Worm (Caenorhabditis elegans) whole organism, young adult: ENCODE measurements around the gene Y49E10.27.

Source experiments
- B0035.1 ChIP-seq: sonication (generic microtip); optimal IDR thresholded peaks from 2 replicates; lab custom pipeline; 2016; ENCODE audit warnings: missing genetic modification characterization, mild to moderate bottlenecking, missing compliant biosample characterization, missing genotype, missing genetic modification reagents
- B0336.3 ChIP-seq: fragments of 200-800 bp; sonication (Bioruptor generic); IDR thresholded peaks from 2 replicates; pipeline ENCODE4 v1.3.6; 2022; ENCODE audit warnings: missing genetic modification characterization, missing compliant biosample characterization
- C17E4.6 ChIP-seq: fragments of 200-800 bp; sonication (Bioruptor generic); IDR thresholded peaks from 2 replicates; pipeline ENCODE4 v1.3.6; 2022; ENCODE audit warnings: missing genetic modification reagents, missing genetic modification characterization, missing compliant biosample characterization
- F22D6.2 ChIP-seq: sonication (generic microtip); optimal IDR thresholded peaks from 2 replicates; lab custom pipeline; 2016; ENCODE audit warnings: mild to moderate bottlenecking, missing genetic modification characterization, missing compliant biosample characterization
- F23B12.7 ChIP-seq: sonication (generic microtip); optimal IDR thresholded peaks from 2 replicates; lab custom pipeline; 2017; ENCODE audit warnings: missing genetic modification characterization, mild to moderate bottlenecking, missing compliant biosample characterization, antibody characterized with exemption, moderate library complexity; ENCODE audit not compliant: insufficient read depth
- F39B2.1 ChIP-seq: fragments of 200-800 bp; sonication (Bioruptor generic); IDR thresholded peaks from 2 replicates; pipeline ENCODE4 v1.3.6; 2022; ENCODE audit warnings: missing genetic modification reagents, missing genetic modification characterization, missing compliant biosample characterization
- F49E8.2 ChIP-seq: sonication (generic microtip); optimal IDR thresholded peaks from 3 replicates; lab custom pipeline; 2017; ENCODE audit warnings: missing genetic modification characterization, mild to moderate bottlenecking, missing compliant biosample characterization, antibody characterized with exemption, moderate library complexity; ENCODE audit not compliant: insufficient read depth
- F55B11.4 ChIP-seq: sonication (generic microtip); optimal IDR thresholded peaks from 2 replicates; lab custom pipeline; 2016; ENCODE audit warnings: missing compliant biosample characterization, missing genetic modification characterization, borderline replicate concordance; ENCODE audit not compliant: insufficient read depth
- K11D2.4 ChIP-seq: fragments of 200-800 bp; sonication (Bioruptor generic); IDR thresholded peaks from 2 replicates; pipeline ENCODE4 v1.3.6; 2022; ENCODE audit warnings: missing genetic modification reagents, missing genetic modification characterization, missing compliant biosample characterization
- ZK185.1 ChIP-seq: sonication (generic microtip); optimal IDR thresholded peaks from 2 replicates; lab custom pipeline; 2016; ENCODE audit warnings: mild to moderate bottlenecking, missing genetic modification characterization, missing compliant biosample characterization; ENCODE audit not compliant: poor library complexity, severe bottlenecking
- aptf-2 ChIP-seq: fragments of 200-800 bp; sonication (Bioruptor generic); conservative IDR thresholded peaks from 2 replicates; pipeline ENCODE4 v1.3.6; 2022; ENCODE audit warnings: missing genetic modification reagents, missing genetic modification characterization, missing compliant biosample characterization
- attf-6 ChIP-seq: fragments of 200-800 bp; sonication (Bioruptor generic); IDR thresholded peaks from 2 replicates; pipeline ENCODE4 v1.3.6; 2022; ENCODE audit warnings: missing genetic modification reagents, missing genetic modification characterization, missing compliant biosample characterization
- ceh-58 ChIP-seq: fragments of 200-800 bp; sonication (Bioruptor generic); IDR thresholded peaks from 2 replicates; pipeline ENCODE4 v1.3.6; 2022; ENCODE audit warnings: missing genetic modification characterization, missing compliant biosample characterization
- chd-7 ChIP-seq: sonication (generic microtip); optimal IDR thresholded peaks from 2 replicates; lab custom pipeline; 2016; ENCODE audit warnings: mild to moderate bottlenecking, missing genetic modification characterization, moderate library complexity, missing compliant biosample characterization
- die-1 ChIP-seq: sonication (generic microtip); optimal IDR thresholded peaks from 2 replicates; lab custom pipeline; 2016; ENCODE audit warnings: missing genotype, mild to moderate bottlenecking, missing genetic modification characterization, missing compliant biosample characterization
- dox-1 ChIP-seq: fragments of 200-800 bp; sonication (Bioruptor generic); IDR thresholded peaks from 2 replicates; pipeline ENCODE4 v1.3.6; 2022; ENCODE audit warnings: missing genetic modification reagents, missing genetic modification characterization, missing compliant biosample characterization
- dpl-1 ChIP-seq: fragments of 150-350 bp; optimal IDR thresholded peaks from 2 replicates; lab custom pipeline; 2014; ENCODE audit warnings: missing biosample characterization, missing genetic modification reagents, missing genetic modification characterization
- efl-1 ChIP-seq: fragments of 150-350 bp; optimal IDR thresholded peaks from 2 replicates; lab custom pipeline; 2014; ENCODE audit warnings: missing biosample characterization, missing genetic modification reagents, missing genetic modification characterization
- ekl-4 ChIP-seq: fragments of 200-800 bp; sonication (Bioruptor generic); IDR thresholded peaks from 2 replicates; pipeline ENCODE4 v1.3.6; 2022; ENCODE audit warnings: missing genetic modification reagents, missing genetic modification characterization, missing compliant biosample characterization
- fkh-3 ChIP-seq: sonication (generic microtip); optimal IDR thresholded peaks from 2 replicates; lab custom pipeline; 2016; ENCODE audit warnings: mild to moderate bottlenecking, missing genetic modification characterization, missing compliant biosample characterization
- gei-17 ChIP-seq: fragments of 200-800 bp; sonication (Bioruptor generic); optimal IDR thresholded peaks from 2 replicates; lab custom pipeline; 2018; ENCODE audit warnings: mild to moderate bottlenecking, missing genetic modification characterization, missing compliant biosample characterization
- hmg-20 ChIP-seq: fragments of 200-800 bp; sonication (Bioruptor generic); IDR thresholded peaks from 2 replicates; pipeline ENCODE4 v1.3.6; 2022; ENCODE audit warnings: missing genetic modification reagents, missing genetic modification characterization, missing compliant biosample characterization
- hrde-1 ChIP-seq: sonication (generic microtip); optimal IDR thresholded peaks from 2 replicates; lab custom pipeline; 2016; ENCODE audit warnings: missing genetic modification characterization, mild to moderate bottlenecking, missing compliant biosample characterization, moderate library complexity, missing genotype, missing genetic modification reagents, borderline replicate concordance
- lin-54 ChIP-seq: fragments of 200-800 bp; sonication (Bioruptor generic); optimal IDR thresholded peaks from 2 replicates; lab custom pipeline; 2018; ENCODE audit warnings: mild to moderate bottlenecking, missing genetic modification characterization, missing compliant biosample characterization
- lsl-1 ChIP-seq: fragments of 200-800 bp; sonication (Bioruptor generic); optimal IDR thresholded peaks from 2 replicates; lab custom pipeline; 2018; ENCODE audit warnings: mild to moderate bottlenecking, missing genetic modification characterization, moderate library complexity, missing compliant biosample characterization
- nfya-1 ChIP-seq: sonication (generic microtip); optimal IDR thresholded peaks from 2 replicates; lab custom pipeline; 2017; ENCODE audit warnings: antibody characterized with exemption, missing compliant biosample characterization, missing genetic modification characterization, borderline replicate concordance; ENCODE audit not compliant: insufficient read depth
- nfya-2 ChIP-seq: fragments of 200-800 bp; sonication (Bioruptor generic); IDR thresholded peaks from 2 replicates; pipeline ENCODE4 v1.3.6; 2022; ENCODE audit warnings: missing genetic modification reagents, missing genetic modification characterization, missing compliant biosample characterization
- nhr-27 ChIP-seq: fragments of 200-800 bp; sonication (Bioruptor generic); optimal IDR thresholded peaks from 2 replicates; lab custom pipeline; 2018; ENCODE audit warnings: mild to moderate bottlenecking, missing genetic modification characterization, moderate library complexity, missing compliant biosample characterization
- nhr-80 ChIP-seq: sonication (generic microtip); optimal IDR thresholded peaks from 2 replicates; lab custom pipeline; 2016; ENCODE audit warnings: missing genetic modification characterization, missing compliant biosample characterization
- sdz-38 ChIP-seq: sonication (generic microtip); optimal IDR thresholded peaks from 2 replicates; lab custom pipeline; 2016; ENCODE audit warnings: missing genotype, missing genetic modification characterization, missing compliant biosample characterization
- sea-2 ChIP-seq: fragments of 200-800 bp; sonication (Bioruptor generic); IDR thresholded peaks from 2 replicates; pipeline ENCODE4 v1.3.6; 2022; ENCODE audit warnings: missing genetic modification characterization, missing compliant biosample characterization
- snpc-1.3 ChIP-seq: sonication (generic microtip); optimal IDR thresholded peaks from 2 replicates; lab custom pipeline; 2017; ENCODE audit warnings: missing genetic modification characterization, mild to moderate bottlenecking, missing compliant biosample characterization, antibody characterized with exemption, moderate library complexity, missing genotype, missing genetic modification reagents; ENCODE audit not compliant: insufficient read depth
- snpc-4 ChIP-seq, 5 experiments: fragments of 150-350 bp in 1 of 5; sonication (generic microtip) in 4 of 5; optimal IDR thresholded peaks; 2 replicates each; lab custom pipeline; 2014 to 2018; ENCODE audit warnings: missing genetic modification characterization in 5 of 5, missing biosample characterization in 3 of 5, antibody characterized with exemption in 2 of 5, mild to moderate bottlenecking in 2 of 5, missing compliant biosample characterization in 2 of 5, missing genotype in 2 of 5, moderate library complexity in 2 of 5, missing genetic modification reagents in 1 of 5
- somi-1 ChIP-seq: fragments of 200-800 bp; sonication (Bioruptor generic); optimal IDR thresholded peaks from 2 replicates; lab custom pipeline; 2018; ENCODE audit warnings: mild to moderate bottlenecking, missing genetic modification characterization, missing compliant biosample characterization
- tbp1 ChIP-seq: fragments of 200-800 bp; sonication (Bioruptor generic); optimal IDR thresholded peaks from 2 replicates; lab custom pipeline; 2018; ENCODE audit warnings: mild to moderate bottlenecking, missing genetic modification characterization, missing compliant biosample characterization
- tbx-9 ChIP-seq: sonication (generic microtip); optimal IDR thresholded peaks from 2 replicates; lab custom pipeline; 2016; ENCODE audit warnings: borderline replicate concordance, missing genetic modification characterization, inconsistent platforms, missing compliant biosample characterization
- unc-62 ChIP-seq: fragments of 150-350 bp; optimal IDR thresholded peaks from 2 replicates; lab custom pipeline; 2014; ENCODE audit warnings: missing biosample characterization, missing genetic modification reagents, missing genetic modification characterization
- xnd-1 ChIP-seq: sonication (generic microtip); optimal IDR thresholded peaks from 2 replicates; lab custom pipeline; 2016; ENCODE audit warnings: missing genotype, missing genetic modification reagents, missing genetic modification characterization, missing compliant biosample characterization
- ztf-22 ChIP-seq: fragments of 200-800 bp; sonication (Bioruptor generic); optimal IDR thresholded peaks from 2 replicates; lab custom pipeline; 2018; ENCODE audit warnings: mild to moderate bottlenecking, missing genetic modification characterization, moderate library complexity, missing compliant biosample characterization
- ztf-25 ChIP-seq: fragments of 200-800 bp; sonication (Bioruptor generic); IDR thresholded peaks from 2 replicates; pipeline ENCODE4 v1.3.6; 2022; ENCODE audit warnings: missing genetic modification reagents, missing genetic modification characterization, missing compliant biosample characterization
- ztf-3 ChIP-seq: fragments of 200-800 bp; sonication (Bioruptor generic); optimal IDR thresholded peaks from 2 replicates; lab custom pipeline; 2018; ENCODE audit warnings: mild to moderate bottlenecking, missing genetic modification characterization, missing compliant biosample characterization

The Y49E10.27 gene

DNA sequence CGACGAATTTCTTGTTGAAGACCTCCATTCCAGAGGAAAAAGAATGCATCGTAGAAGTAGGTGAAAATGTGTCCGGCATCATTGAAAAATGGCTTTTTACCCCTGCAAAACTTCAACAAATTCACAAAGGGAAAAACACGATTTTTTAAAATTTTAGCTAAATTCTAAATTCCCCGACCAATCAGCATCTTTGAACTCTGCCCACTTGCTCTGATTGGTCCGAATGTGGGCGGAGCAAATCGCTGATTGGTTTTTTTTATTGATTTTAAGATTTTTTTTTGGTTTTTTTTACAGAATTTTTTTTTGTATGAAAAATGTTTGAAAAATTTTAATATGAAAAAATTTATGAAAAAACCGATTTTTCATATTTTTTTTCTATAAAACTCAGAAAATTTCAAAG lies 9.7 kb downstream of the Y49E10.27 start:
- no peak for TF ChIP-seq tbx-9 (tag; lab: Kevin White, UChicago)
- TF ChIP-seq snpc-4 (GFP tag; optimal IDR thresholded peaks at IDR 0.05; lab: Kevin White, UChicago) = no peak
- no peak for TF ChIP-seq snpc-4 (tag; optimal IDR thresholded peaks at IDR 0.05; lab: Kevin White, UChicago)
- no peak for TF ChIP-seq ekl-4 (GFP tag; lab: Robert Waterston, UW)
- no peak for TF ChIP-seq nfya-2
- TF ChIP-seq somi-1 (GFP tag; lab: Kevin White, UChicago) = no peak
- no peak for TF ChIP-seq ztf-3 (GFP tag; lab: Kevin White, UChicago)
- TF ChIP-seq, all 124 proteins: peak for 0

- TF ChIP-seq efl-1 (no peak), snpc-1.3 (tag; lab: Kevin White, UChicago) (no peak), sdz-38 (tag; lab: Kevin White, UChicago) (no peak), nhr-80 (tag; lab: Kevin White, UChicago) (peak; percentile 67), xnd-1 (tag; lab: Kevin White, UChicago) (no peak), sea-2 (GFP tag; lab: Robert Waterston, UW) (no peak), nfya-2 (no peak)
These were observed 11.0 kb downstream of the Y49E10.27 start for ce11 chrIII:12445223-12445622.

DNA sequence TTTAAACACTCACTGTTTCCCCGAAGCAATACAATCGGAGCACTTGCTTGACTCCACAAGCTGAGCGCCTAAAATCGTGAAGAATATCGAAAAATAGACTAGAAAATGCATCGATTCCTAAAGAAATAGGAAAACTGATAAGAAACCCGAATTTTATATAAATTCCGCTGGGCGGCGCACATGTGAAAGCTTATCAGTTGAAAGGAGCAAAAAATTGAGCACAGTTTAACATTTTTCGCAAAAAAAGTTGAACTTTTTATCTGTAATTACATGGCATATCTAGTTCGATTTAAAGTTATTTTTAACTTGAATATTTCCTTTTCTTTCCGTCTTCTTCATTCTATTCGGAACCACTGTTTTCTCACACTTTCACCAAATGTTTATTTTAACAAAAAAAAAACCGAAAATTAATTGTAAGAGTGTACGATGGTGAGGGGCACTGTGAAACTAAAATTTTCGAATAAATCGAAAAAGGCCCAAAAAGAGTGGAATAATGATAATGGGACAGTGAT lies 11.8 kb downstream of the Y49E10.27 start, which contains the start of gene Y49E10.18:
TSS of gene Y49E10.18 (minus strand) at position 116 of the 512 bp plus-strand sequence.
- TF ChIP-seq F39B2.1 (GFP tag; lab: Robert Waterston, UW) = no peak
- TF ChIP-seq F55B11.4 (tag; lab: Kevin White, UChicago) = no peak
- TF ChIP-seq C17E4.6 = no peak
- peak; percentile 36 for TF ChIP-seq nhr-80 (tag; lab: Kevin White, UChicago)
- TF ChIP-seq attf-6 (GFP tag; lab: Robert Waterston, UW) = no peak
- no peak for TF ChIP-seq F22D6.2 (tag; lab: Kevin White, UChicago)
- no peak for TF ChIP-seq sea-2 (GFP tag; lab: Robert Waterston, UW)
- no peak for TF ChIP-seq nfya-2
- TF ChIP-seq, all 124 proteins: peak for 1

- peak; percentile 62 for TF ChIP-seq B0336.3 (GFP tag; lab: Robert Waterston, UW)
- no peak for TF ChIP-seq unc-62 (GFP tag; lab: Kevin White, UChicago)
- peak; percentile 9 for TF ChIP-seq hrde-1 (tag; lab: Kevin White, UChicago)
- TF ChIP-seq tbx-9 (tag; lab: Kevin White, UChicago) = no peak
- TF ChIP-seq dpl-1 = peak; percentile 87
- no peak for TF ChIP-seq B0035.1
- no peak for TF ChIP-seq hmg-20 (GFP tag; lab: Robert Waterston, UW)
- no peak for TF ChIP-seq die-1 (tag; lab: Kevin White, UChicago)
- no peak for TF ChIP-seq ztf-25 (GFP tag; lab: Robert Waterston, UW)
- TF ChIP-seq gei-17 (GFP tag; lab: Kevin White, UChicago) = no peak
- TF ChIP-seq aptf-2 (GFP tag; lab: Robert Waterston, UW) = 0 out of 2 replicates have a peak, but pooled peaks have one; percentile 30
- no peak for TF ChIP-seq ceh-58 (GFP tag; lab: Robert Waterston, UW)
- no peak for TF ChIP-seq ztf-22 (GFP tag; lab: Kevin White, UChicago)
- TF ChIP-seq lsl-1 (GFP tag; lab: Kevin White, UChicago) = peak; percentile 82
- peak; percentile 66; the same call in 1 of the 2 replicates for TF ChIP-seq K11D2.4 (GFP tag; lab: Robert Waterston, UW)
- peak; percentile 89 for TF ChIP-seq lin-54 (GFP tag; lab: Kevin White, UChicago)
- TF ChIP-seq nhr-80 (tag; lab: Kevin White, UChicago) = no peak
- no peak for TF ChIP-seq nfya-1 (tag; lab: Kevin White, UChicago)
- TF ChIP-seq ZK185.1 (tag; lab: Kevin White, UChicago) = no peak
- peak; percentile 68 for TF ChIP-seq snpc-1.3 (tag; lab: Kevin White, UChicago)
- no peak for TF ChIP-seq fkh-3 (tag; lab: Kevin White, UChicago)
- TF ChIP-seq chd-7 (tag; lab: Kevin White, UChicago) = no peak
- peak; percentile 57 for TF ChIP-seq tbp1 (GFP tag; lab: Kevin White, UChicago)
- no peak for TF ChIP-seq F23B12.7
- peak; percentile 32 for TF ChIP-seq F49E8.2 (tag; lab: Kevin White, UChicago)
- no peak for TF ChIP-seq nhr-27 (tag; lab: Kevin White, UChicago)
- peak; percentile 89 for TF ChIP-seq dox-1 (GFP tag; lab: Robert Waterston, UW)
These were observed 19.1 kb downstream of the Y49E10.27 start, which contains the start of gene ani-1 for ce11 chrIII:12453315-12453714. Gene ani-1, minus strand, starts transcription at chrIII:12453375.
